Fruit fly (Drosophila melanogaster) whole organism, wandering third instar larva: ENCODE measurements around the gene CG33172.
A peak's percentile ranks its signal among the peaks of the same experiment; 100 is the strongest.

Experiments used
- HLH106 ChIP-seq: fragments of 200-800 bp; optimal IDR thresholded peaks from 3 replicates; lab custom pipeline; 2019; ENCODE audit warnings: missing biosample characterization, mild to moderate bottlenecking, missing genetic modification characterization, moderate library complexity
- Jra ChIP-seq: sonication (Bioruptor generic); optimal IDR thresholded peaks from 2 replicates; lab custom pipeline; 2016; ENCODE audit warnings: missing biosample characterization, missing genetic modification characterization
- br ChIP-seq: fragments of 200-800 bp; sonication (Bioruptor generic); optimal IDR thresholded peaks from 2 replicates; lab custom pipeline; 2016; ENCODE audit warnings: missing biosample characterization, missing genetic modification characterization
- sv ChIP-seq: fragments of 200-800 bp; sonication (Bioruptor generic); optimal IDR thresholded peaks from 3 replicates; lab custom pipeline; 2016; ENCODE audit warnings: missing biosample characterization, missing genetic modification characterization
- usp ChIP-seq: fragments of >200 bp; optimal IDR thresholded peaks from 2 replicates; lab custom pipeline; 2017; ENCODE audit warnings: missing biosample characterization, missing genetic modification characterization

DNA sequence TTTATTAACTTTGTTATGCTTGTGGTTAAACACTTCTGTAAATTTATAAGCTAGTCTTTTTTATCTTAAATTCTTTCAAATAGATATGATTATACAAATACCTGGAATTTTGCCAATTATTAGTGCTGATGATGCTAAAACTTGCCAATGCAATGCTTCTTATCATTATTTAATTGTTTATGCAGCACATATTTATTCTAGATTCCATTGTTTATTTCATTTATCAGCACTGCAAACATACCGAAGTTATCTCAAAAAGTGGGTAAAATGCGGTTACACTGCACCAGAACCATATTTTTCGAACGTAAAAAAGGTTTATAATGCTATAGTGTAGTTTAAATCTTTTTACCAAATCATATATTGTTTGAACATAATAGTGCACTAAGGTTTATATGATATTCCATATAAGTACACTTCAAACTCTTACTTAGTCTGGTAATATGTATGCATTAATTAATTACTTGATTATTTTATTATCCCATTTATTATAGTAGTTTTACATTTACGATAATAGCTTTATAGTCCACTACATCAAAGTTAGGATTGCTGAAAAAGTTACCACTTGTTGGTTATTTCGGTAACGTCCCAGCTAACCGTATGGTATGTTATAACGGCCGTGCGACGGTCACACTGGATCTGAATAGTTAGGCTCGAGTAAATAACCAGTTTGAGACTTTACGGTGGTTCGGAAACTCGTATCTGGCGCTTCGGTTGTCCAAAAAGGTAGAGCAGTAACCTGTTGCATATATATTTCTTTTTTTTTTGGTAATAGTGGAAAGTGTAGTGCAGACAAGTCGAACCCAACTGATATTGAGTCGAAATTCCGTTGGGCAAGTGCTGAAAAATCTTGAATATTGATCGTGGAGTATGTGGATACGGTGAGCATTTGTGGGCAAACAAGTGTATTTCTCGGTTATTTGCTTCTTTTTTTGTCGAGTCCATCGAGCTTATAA, 19.0 kb downstream of the CG33172 start, which contains the start of gene Rhp:
- no peak for TF ChIP-seq usp (GFP tag; lab: Kevin White, UChicago)
- peak; percentile 9 for TF ChIP-seq HLH106 (tag; lab: Kevin White, UChicago)
- no peak for TF ChIP-seq sv (GFP tag; lab: Kevin White, UChicago)
- TF ChIP-seq Jra (GFP tag; lab: Kevin White, UChicago) = no peak
- TF ChIP-seq br (GFP tag; lab: Kevin White, UChicago) = no peak
